Fruit fly (Drosophila melanogaster) whole organism, embryonic: ENCODE results near the gene CG17264.

Source experiments
- Atf3 ChIP-seq: fragments of 200-800 bp; sonication (Bioruptor generic); optimal IDR thresholded peaks from 3 replicates; lab custom pipeline; 2016; ENCODE audit warnings: missing biosample characterization, missing genetic modification characterization
- B-H2 ChIP-seq: fragments of 200-800 bp; sonication (Bioruptor generic); optimal IDR thresholded peaks from 2 replicates; lab custom pipeline; 2018; ENCODE audit warnings: missing biosample characterization, mild to moderate bottlenecking, missing genetic modification characterization
- BEAF-32 ChIP-seq: fragments of 200-800 bp; sonication (Bioruptor generic); optimal IDR thresholded peaks from 3 replicates; lab custom pipeline; 2017; ENCODE audit warnings: missing biosample characterization, missing genetic modification characterization, mild to moderate bottlenecking, moderate library complexity, missing genetic modification reagents
- CG10147 ChIP-seq: fragments of 200-800 bp; sonication (Bioruptor generic); optimal IDR thresholded peaks from 2 replicates; lab custom pipeline; 2019; ENCODE audit warnings: missing biosample characterization, mild to moderate bottlenecking, missing genetic modification characterization, moderate library complexity
- CG10321 ChIP-seq: fragments of 200-800 bp; sonication (Bioruptor generic); IDR thresholded peaks from 2 replicates; pipeline ENCODE4 v1.3.6; 2022; ENCODE audit warnings: missing biosample characterization, missing genetic modification characterization
- CG11560 ChIP-seq: fragments of 200-800 bp; sonication (Bioruptor generic); IDR thresholded peaks from 3 replicates; pipeline ENCODE4 v1.3.6; 2022; ENCODE audit warnings: missing biosample characterization, missing genetic modification characterization
- CG11695 ChIP-seq: fragments of 200-800 bp; sonication (Bioruptor generic); IDR thresholded peaks from 3 replicates; pipeline ENCODE4 v1.3.6; 2022; ENCODE audit warnings: missing biosample characterization, missing genetic modification characterization
- CG12744 ChIP-seq: fragments of 200-800 bp; sonication (Bioruptor generic); optimal IDR thresholded peaks from 2 replicates; lab custom pipeline; 2016; ENCODE audit warnings: missing biosample characterization, missing genetic modification characterization
- CG13624 ChIP-seq: fragments of 200-800 bp; sonication (Bioruptor generic); optimal IDR thresholded peaks from 2 replicates; lab custom pipeline; 2016; ENCODE audit warnings: missing biosample characterization, missing genetic modification characterization
- CG13894 ChIP-seq: fragments of 200-800 bp; sonication (Bioruptor generic); optimal IDR thresholded peaks from 3 replicates; lab custom pipeline; 2018; ENCODE audit warnings: missing biosample characterization, mild to moderate bottlenecking, missing genetic modification characterization, moderate library complexity
- CG1603 ChIP-seq: fragments of 200-800 bp; sonication (Bioruptor generic); optimal IDR thresholded peaks from 2 replicates; lab custom pipeline; 2019; ENCODE audit warnings: missing biosample characterization, mild to moderate bottlenecking, missing genetic modification characterization, moderate library complexity
- CG2129 ChIP-seq: fragments of 200-800 bp; sonication (Bioruptor generic); IDR thresholded peaks from 2 replicates; pipeline ENCODE4 v1.3.6; 2022; ENCODE audit warnings: missing biosample characterization, missing genetic modification characterization; ENCODE audit not compliant: partially characterized antibody
- CG32532 ChIP-seq: fragments of 200-800 bp; sonication (Bioruptor generic); IDR thresholded peaks from 2 replicates; pipeline ENCODE4 v1.3.6; 2022; ENCODE audit warnings: missing biosample characterization, missing genetic modification characterization
- CG3281 ChIP-seq: fragments of 200-800 bp; sonication (Bioruptor generic); optimal IDR thresholded peaks from 3 replicates; lab custom pipeline; 2017; ENCODE audit warnings: missing biosample characterization, mild to moderate bottlenecking, missing genetic modification characterization
- CG34376 ChIP-seq: fragments of 200-800 bp; sonication (Bioruptor generic); optimal IDR thresholded peaks from 2 replicates; lab custom pipeline; 2018; ENCODE audit warnings: missing biosample characterization, mild to moderate bottlenecking, missing genetic modification characterization
- CG6765 ChIP-seq: fragments of 200-800 bp; sonication (Bioruptor generic); optimal IDR thresholded peaks from 3 replicates; lab custom pipeline; 2017; ENCODE audit warnings: missing biosample characterization, mild to moderate bottlenecking, missing genetic modification characterization
- CG6791 ChIP-seq: fragments of 200-800 bp; sonication (Bioruptor generic); IDR thresholded peaks from 3 replicates; pipeline ENCODE4 v1.3.6; 2022; ENCODE audit warnings: missing biosample characterization, missing genetic modification characterization; ENCODE audit not compliant: partially characterized antibody
- CG8290 ChIP-seq, 3 experiments: fragments of 200-800 bp; sonication (Bioruptor generic); optimal IDR thresholded peaks; 2 replicates each; lab custom pipeline; 2016 to 2019; ENCODE audit warnings: missing biosample characterization in 3 of 3, missing genetic modification characterization in 3 of 3, mild to moderate bottlenecking in 2 of 3, moderate library complexity in 1 of 3
- CG9437 ChIP-seq: fragments of 200-800 bp; sonication (Bioruptor generic); optimal IDR thresholded peaks from 2 replicates; lab custom pipeline; 2018; ENCODE audit warnings: missing biosample characterization, mild to moderate bottlenecking, missing genetic modification characterization
- CG9797 ChIP-seq: fragments of 200-800 bp; sonication (Bioruptor generic); optimal IDR thresholded peaks from 3 replicates; lab custom pipeline; 2018; ENCODE audit warnings: missing biosample characterization, mild to moderate bottlenecking, missing genetic modification characterization
- CHES-1-like ChIP-seq: fragments of 200-800 bp; sonication (Bioruptor generic); optimal IDR thresholded peaks from 2 replicates; lab custom pipeline; 2016; ENCODE audit warnings: missing biosample characterization, missing genetic modification characterization
- Chrac-16 ChIP-seq: fragments of 200-800 bp; sonication (Bioruptor generic); optimal IDR thresholded peaks from 3 replicates; lab custom pipeline; 2016; ENCODE audit warnings: missing biosample characterization, missing genetic modification characterization
- CkIIα-i1 ChIP-seq: fragments of 200-800 bp; sonication (Bioruptor generic); IDR thresholded peaks from 2 replicates; pipeline ENCODE4 v1.3.6; 2022; ENCODE audit warnings: missing biosample characterization, missing genetic modification characterization
- Dip3 ChIP-seq: fragments of 200-800 bp; sonication (Bioruptor generic); optimal IDR thresholded peaks from 3 replicates; lab custom pipeline; 2016; ENCODE audit warnings: missing biosample characterization, missing genetic modification characterization
- Dp ChIP-seq: fragments of 200-800 bp; sonication (Bioruptor generic); optimal IDR thresholded peaks from 2 replicates; lab custom pipeline; 2018; ENCODE audit warnings: missing biosample characterization, mild to moderate bottlenecking, missing genetic modification characterization, moderate library complexity
- E2f1 ChIP-seq: fragments of 200-800 bp; sonication (Bioruptor generic); IDR thresholded peaks from 2 replicates; pipeline ENCODE4 v1.3.6; 2022; ENCODE audit warnings: missing biosample characterization, missing genetic modification characterization
- Elba2 ChIP-seq: fragments of 200-800 bp; sonication (Bioruptor generic); optimal IDR thresholded peaks from 3 replicates; lab custom pipeline; 2016; ENCODE audit warnings: missing biosample characterization, missing genetic modification characterization
- Mes4 ChIP-seq: fragments of 200-800 bp; sonication (Bioruptor generic); optimal IDR thresholded peaks from 2 replicates; lab custom pipeline; 2016; ENCODE audit warnings: missing biosample characterization, missing genetic modification characterization
- Ravus ChIP-seq: fragments of 200-800 bp; sonication (Bioruptor generic); IDR thresholded peaks from 2 replicates; pipeline ENCODE4 v1.3.6; 2022; ENCODE audit warnings: missing biosample characterization, missing genetic modification characterization
- Stat92E ChIP-seq, 3 experiments: fragments of >200 bp in 2 of 3; fragments of 200-800 bp in 1 of 3; sonication (Bioruptor generic) in 1 of 3; optimal IDR thresholded peaks; 2 replicates each; lab custom pipeline; 2017 to 2019; ENCODE audit warnings: missing biosample characterization in 3 of 3, missing genetic modification characterization in 3 of 3, mild to moderate bottlenecking in 1 of 3, moderate library complexity in 1 of 3
- bcd ChIP-seq: fragments of 200-800 bp; sonication (Bioruptor generic); optimal IDR thresholded peaks from 2 replicates; lab custom pipeline; 2017; ENCODE audit warnings: missing biosample characterization, mild to moderate bottlenecking, missing genetic modification characterization
- btn ChIP-seq: fragments of 200-800 bp; sonication (Bioruptor generic); optimal IDR thresholded peaks from 2 replicates; lab custom pipeline; 2016; ENCODE audit warnings: missing biosample characterization, missing genetic modification characterization
- chif ChIP-seq, 2 experiments: fragments of 200-800 bp; sonication (Bioruptor generic); optimal IDR thresholded peaks; 3 replicates each; lab custom pipeline; 2016; ENCODE audit warnings: missing biosample characterization in 2 of 2, missing genetic modification characterization in 2 of 2
- disco-r ChIP-seq: fragments of 200-800 bp; sonication (Bioruptor generic); optimal IDR thresholded peaks from 2 replicates; lab custom pipeline; 2016; ENCODE audit warnings: missing biosample characterization, missing genetic modification characterization
- dysf ChIP-seq: fragments of 200-800 bp; sonication (Bioruptor generic); IDR thresholded peaks from 3 replicates; pipeline ENCODE4 v1.3.6; 2022; ENCODE audit warnings: missing biosample characterization, missing genetic modification characterization
- en ChIP-seq: fragments of 200-800 bp; sonication (Bioruptor generic); optimal IDR thresholded peaks from 2 replicates; lab custom pipeline; 2016; ENCODE audit warnings: missing biosample characterization, missing genetic modification characterization
- fru ChIP-seq: fragments of >200 bp; optimal IDR thresholded peaks from 2 replicates; lab custom pipeline; 2017
- gt ChIP-seq: fragments of 200-800 bp; sonication (Bioruptor generic); IDR thresholded peaks from 2 replicates; pipeline ENCODE4 v1.3.6; 2022; ENCODE audit warnings: missing biosample characterization, missing genetic modification characterization
- ham ChIP-seq: fragments of 200-800 bp; sonication (Bioruptor generic); IDR thresholded peaks from 2 replicates; pipeline ENCODE4 v1.3.6; 2022; ENCODE audit warnings: missing biosample characterization, missing genetic modification characterization
- hb ChIP-seq: fragments of 200-800 bp; sonication (Bioruptor generic); IDR thresholded peaks from 3 replicates; pipeline ENCODE4 v1.3.6; 2022; ENCODE audit warnings: missing biosample characterization, missing genetic modification characterization; ENCODE audit not compliant: partially characterized antibody
- kni ChIP-seq: fragments of 200-800 bp; sonication (Bioruptor generic); optimal IDR thresholded peaks from 3 replicates; lab custom pipeline; 2017; ENCODE audit warnings: mild to moderate bottlenecking, missing biosample characterization, missing genetic modification reagents, missing genetic modification characterization
- nmo ChIP-seq: fragments of 200-800 bp; sonication (Bioruptor generic); optimal IDR thresholded peaks from 2 replicates; lab custom pipeline; 2018; ENCODE audit warnings: missing biosample characterization, mild to moderate bottlenecking, missing genetic modification characterization, moderate library complexity
- odd ChIP-seq: fragments of 200-800 bp; sonication (Bioruptor generic); optimal IDR thresholded peaks from 2 replicates; lab custom pipeline; 2017; ENCODE audit warnings: missing biosample characterization, mild to moderate bottlenecking, missing genetic modification characterization
- salm ChIP-seq: fragments of 200-800 bp; sonication (Bioruptor generic); optimal IDR thresholded peaks from 2 replicates; lab custom pipeline; 2018; ENCODE audit warnings: missing biosample characterization, mild to moderate bottlenecking, missing genetic modification characterization
- sim ChIP-seq: fragments of 200-800 bp; sonication (Bioruptor generic); IDR thresholded peaks from 2 replicates; pipeline ENCODE4 v1.3.6; 2022; ENCODE audit warnings: missing biosample characterization, missing genetic modification characterization
- sima ChIP-seq: fragments of 200-800 bp; sonication (Bioruptor generic); optimal IDR thresholded peaks from 2 replicates; lab custom pipeline; 2016; ENCODE audit warnings: missing biosample characterization, missing genetic modification characterization
- sqz ChIP-seq: fragments of 200-800 bp; sonication (Bioruptor generic); optimal IDR thresholded peaks from 3 replicates; lab custom pipeline; 2018; ENCODE audit warnings: missing biosample characterization, mild to moderate bottlenecking, missing genetic modification characterization
- sr ChIP-seq: fragments of 200-800 bp; sonication (Bioruptor generic); IDR thresholded peaks from 3 replicates; pipeline ENCODE4 v1.3.6; 2022; ENCODE audit warnings: missing biosample characterization, missing genetic modification characterization
- stwl ChIP-seq: fragments of 200-800 bp; sonication (Bioruptor generic); optimal IDR thresholded peaks from 3 replicates; lab custom pipeline; 2018; ENCODE audit warnings: missing biosample characterization, mild to moderate bottlenecking, missing genetic modification characterization, moderate library complexity
- vvl ChIP-seq: fragments of 200-800 bp; sonication (Bioruptor generic); IDR thresholded peaks from 2 replicates; pipeline ENCODE4 v1.3.6; 2022; ENCODE audit warnings: missing biosample characterization, missing genetic modification characterization
- wdn ChIP-seq: fragments of 200-800 bp; sonication (Bioruptor generic); IDR thresholded peaks from 2 replicates; pipeline ENCODE4 v1.3.6; 2022; ENCODE audit warnings: missing biosample characterization, missing genetic modification characterization

CG17264 gene

DNA sequence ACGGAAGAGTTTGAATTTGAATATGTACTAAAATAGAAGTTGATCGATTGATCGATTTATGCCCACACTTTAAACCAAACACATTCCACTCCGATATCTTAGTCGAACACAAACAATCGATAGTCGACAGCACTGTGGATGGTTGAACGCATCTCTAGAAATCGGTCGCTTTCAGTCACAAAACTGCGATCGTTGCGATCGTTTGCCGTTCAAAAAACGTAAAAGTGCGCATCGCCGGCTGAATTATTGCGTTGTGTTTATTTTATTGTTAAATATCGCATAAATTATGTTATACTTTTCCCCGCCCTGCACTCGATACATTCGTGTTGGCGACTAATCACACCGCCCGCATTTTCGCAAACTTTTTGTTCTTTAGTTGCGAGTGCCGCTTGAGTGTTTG is 19.2 kb upstream of the CG17264 start, which contains the start of gene Ccdc85 (continued):
- TF ChIP-seq sim (no peak), wdn (GFP tag; lab: Robert Waterston, UW) (no peak), CG32532 (peak; percentile 20; the same call in 1 of the 2 replicates), Ravus (GFP tag; lab: Robert Waterston, UW) (no peak), CG8290 (GFP tag; optimal IDR thresholded peaks at IDR 0.05; lab: Kevin White, UChicago) (peak; percentile 40), CG8290 (tag; optimal IDR thresholded peaks at IDR 0.05; lab: Kevin White, UChicago) (no peak), Mes4 (GFP tag; lab: Kevin White, UChicago) (peak; percentile 4), CG10321 (GFP tag; lab: Robert Waterston, UW) (no peak), disco-r (GFP tag; lab: Kevin White, UChicago) (no peak), kni (GFP tag; lab: Kevin White, UChicago) (no peak), chif (GFP tag; optimal IDR thresholded peaks at IDR 0.05; lab: Kevin White, UChicago) (peak in 1 of 2 experiments; percentile 24), Chrac-16 (no peak), Dip3 (GFP tag; lab: Kevin White, UChicago) (no peak), Dp (GFP tag; lab: Kevin White, UChicago) (peak; percentile 67), Elba2 (GFP tag; lab: Kevin White, UChicago) (no peak), CG12744 (GFP tag; lab: Kevin White, UChicago) (no peak), CG11695 (GFP tag; lab: Robert Waterston, UW) (no peak), CG6791 (GFP tag; lab: Robert Waterston, UW) (peak; percentile 99), hb (peak; percentile 98), en (GFP tag; lab: Kevin White, UChicago) (no peak), sr (0 out of 3 replicates have a peak, but pooled peaks have one; percentile 18), stwl (tag; lab: Kevin White, UChicago) (peak; percentile 94), dysf (GFP tag; lab: Robert Waterston, UW) (no peak), CG9797 (GFP tag; lab: Kevin White, UChicago) (peak; percentile 37), E2f1 (GFP tag; lab: Robert Waterston, UW) (no peak), CG11560 (tag; lab: Robert Waterston, UW) (peak; percentile 50; the same call in 1 of the 3 replicates), B-H2 (peak; percentile 30), CG3281 (GFP tag; lab: Kevin White, UChicago) (no peak), odd (GFP tag; lab: Kevin White, UChicago) (no peak), CG13624 (GFP tag; lab: Kevin White, UChicago) (peak; percentile 55), CG34376 (GFP tag; lab: Kevin White, UChicago) (peak; percentile 5), Stat92E (GFP tag; optimal IDR thresholded peaks at IDR 0.05; lab: Kevin White, UChicago) (peak in 1 of 3 experiments; percentile 41), CkIIα-i1 (no peak), nmo (GFP tag; lab: Kevin White, UChicago) (peak; percentile 15), fru (no peak), CG9437 (GFP tag; lab: Kevin White, UChicago) (no peak), gt (GFP tag; lab: Robert Waterston, UW) (no peak), ham (no peak), sqz (no peak), bcd (no peak), vvl (GFP tag; lab: Robert Waterston, UW) (peak; percentile 70), sima (GFP tag; lab: Kevin White, UChicago) (no peak), salm (tag; lab: Kevin White, UChicago) (no peak), CG13894 (tag; lab: Kevin White, UChicago) (no peak), CG2129 (GFP tag; lab: Robert Waterston, UW) (peak; percentile 57), Atf3 (no peak), CG10147 (no peak), CHES-1-like (peak; percentile 17), BEAF-32 (GFP tag; lab: Kevin White, UChicago) (peak; percentile 84), CG6765 (GFP tag; lab: Kevin White, UChicago) (no peak), CG1603 (tag; lab: Kevin White, UChicago) (peak; percentile 76), btn (GFP tag; lab: Kevin White, UChicago) (no peak)
